Worm (Caenorhabditis elegans): ENCODE results near the gene K02D10.3.

The K02D10.3 gene

ce11 chrIII:8801352-8801863 lies 29.7 kb upstream of the K02D10.3 start:
- no peak for TF ChIP-seq nhr-85 (tag)
- TF ChIP-seq xbp-1 (tag; optimal IDR thresholded peaks at IDR 0.05) = no peak
- peak; percentile 74 for TF ChIP-seq blmp-1 (tag; optimal IDR thresholded peaks at IDR 0.05)
- peak; percentile 23 for TF ChIP-seq lin-13 (GFP tag; optimal IDR thresholded peaks at IDR 0.05)
- TF ChIP-seq lin-35 (GFP tag; optimal IDR thresholded peaks at IDR 0.05) = no peak
- TF ChIP-seq rnt-1 (tag; optimal IDR thresholded peaks at IDR 0.05) = no peak
- TF ChIP-seq dsc-1 (tag; optimal IDR thresholded peaks at IDR 0.05) = no peak
- no peak for TF ChIP-seq hlh-4 (tag; optimal IDR thresholded peaks at IDR 0.05)
- TF ChIP-seq vab-15 (tag; optimal IDR thresholded peaks at IDR 0.05) = no peak
- peak in 1 of 3 experiments; percentile 5 for TF ChIP-seq ceh-82 (tag; optimal IDR thresholded peaks at IDR 0.05)
- no peak for TF ChIP-seq fkh-4 (tag; optimal IDR thresholded peaks at IDR 0.05; ENCODE audit: borderline replicate concordance)
- peak; percentile 40; the same call in 1 of the 2 replicates for TF ChIP-seq grh-1 (GFP tag; IDR thresholded peaks at IDR 0.05)
- no peak for TF ChIP-seq Y116A8C.19 (tag; optimal IDR thresholded peaks at IDR 0.05; ENCODE audit: borderline replicate concordance)
- no peak for TF ChIP-seq lin-14 (GFP tag; optimal IDR thresholded peaks at IDR 0.05)
- no peak for TF ChIP-seq nhr-47 (tag; optimal IDR thresholded peaks at IDR 0.05)
- TF ChIP-seq zag-1 (tag; optimal IDR thresholded peaks at IDR 0.05) = no peak
- TF ChIP-seq unc-62 (GFP tag; optimal IDR thresholded peaks at IDR 0.05) = no peak
- peak in 1 of 2 experiments; percentile 14 for TF ChIP-seq mdl-1 (tag; optimal IDR thresholded peaks at IDR 0.05)
- no peak for TF ChIP-seq nhr-28 (tag; optimal IDR thresholded peaks at IDR 0.05)
- TF ChIP-seq C16A3.4 (tag; optimal IDR thresholded peaks at IDR 0.05) = peak; percentile 0
- peak; percentile 18 for TF ChIP-seq skn-1 (tag; optimal IDR thresholded peaks at IDR 0.05)
- no peak for TF ChIP-seq nhr-76 (tag; optimal IDR thresholded peaks at IDR 0.05)
- TF ChIP-seq unc-130 (tag; optimal IDR thresholded peaks at IDR 0.05) = peak; percentile 49
- no peak for TF ChIP-seq nhr-20 (tag; optimal IDR thresholded peaks at IDR 0.05)
- TF ChIP-seq aly-2 (tag; optimal IDR thresholded peaks at IDR 0.05) = no peak
- peak in 3 of 6 experiments; percentile 16 to 81 (median 68) for TF ChIP-seq elt-3 (tag; optimal IDR thresholded peaks at IDR 0.05)
- TF ChIP-seq nhr-77 (tag; optimal IDR thresholded peaks at IDR 0.05) = no peak
- no peak for TF ChIP-seq fkh-10 (GFP tag; optimal IDR thresholded peaks at IDR 0.05)

- no peak for TF ChIP-seq nhr-90 (tag; optimal IDR thresholded peaks at IDR 0.05; ENCODE audit: poor library complexity)
- no peak for TF ChIP-seq dpl-1 (GFP tag; optimal IDR thresholded peaks at IDR 0.05)
- no peak for TF ChIP-seq ztf-11 (tag; optimal IDR thresholded peaks at IDR 0.05)
- no peak for TF ChIP-seq egl-27 (tag; optimal IDR thresholded peaks at IDR 0.05)
- TF ChIP-seq vab-15 (tag; optimal IDR thresholded peaks at IDR 0.05) = no peak
- no peak for TF ChIP-seq efl-1 (optimal IDR thresholded peaks at IDR 0.05)
- peak in 1 of 2 experiments; percentile 92 for TF ChIP-seq efl-1 (GFP tag; optimal IDR thresholded peaks at IDR 0.05 in 1 of 2)
- no peak for TF ChIP-seq mef-2 (tag; optimal IDR thresholded peaks at IDR 0.05)
- no peak for TF ChIP-seq nhr-28 (tag; optimal IDR thresholded peaks at IDR 0.05)
- no peak for TF ChIP-seq nhr-47 (tag; optimal IDR thresholded peaks at IDR 0.05)
- no peak for TF ChIP-seq nhr-19 (GFP tag; conservative IDR thresholded peaks at IDR 0.05)
- TF ChIP-seq nhr-85 (tag) = peak; percentile 17
- no peak for TF ChIP-seq nhr-237 (tag; optimal IDR thresholded peaks at IDR 0.05)
- peak; percentile 86 for TF ChIP-seq blmp-1 (tag; optimal IDR thresholded peaks at IDR 0.05)
- no peak for TF ChIP-seq hlh-4 (tag; optimal IDR thresholded peaks at IDR 0.05)
- peak in 1 of 3 experiments; percentile 1 for TF ChIP-seq ceh-82 (tag; optimal IDR thresholded peaks at IDR 0.05)
- TF ChIP-seq efl-3 (GFP tag; optimal IDR thresholded peaks at IDR 0.05) = no peak
- TF ChIP-seq nhr-84 (tag; optimal IDR thresholded peaks at IDR 0.05) = no peak
- no peak for TF ChIP-seq Y116A8C.19 (tag; optimal IDR thresholded peaks at IDR 0.05; ENCODE audit: borderline replicate concordance)
Observed at ce11 chrIII:8800796-8801083, 29.0 kb upstream of the K02D10.3 start.
